Worm (Caenorhabditis elegans) whole organism, L2 larva: ENCODE results near the gene btbd-10.

Experiments used
- F13H6.1 ChIP-seq: sonication (generic microtip); optimal IDR thresholded peaks from 2 replicates; lab custom pipeline; 2016; ENCODE audit warnings: missing genetic modification characterization, missing compliant biosample characterization
- Y55F3AM.14 ChIP-seq: fragments of 200-800 bp; sonication (Bioruptor generic); optimal IDR thresholded peaks from 2 replicates; lab custom pipeline; 2018; ENCODE audit warnings: mild to moderate bottlenecking, missing genetic modification characterization, missing compliant biosample characterization
- ZK546.5 ChIP-seq: sonication (generic microtip); optimal IDR thresholded peaks from 2 replicates; lab custom pipeline; 2017; ENCODE audit warnings: missing biosample characterization, missing genetic modification characterization
- aly-2 ChIP-seq: fragments of 150-350 bp; optimal IDR thresholded peaks from 2 replicates; lab custom pipeline; 2014; ENCODE audit warnings: missing biosample characterization, missing genetic modification characterization
- ama-1 ChIP-seq: fragments of 150-350 bp; optimal IDR thresholded peaks from 2 replicates; lab custom pipeline; 2018; ENCODE audit warnings: inconsistent platforms
- blmp-1 ChIP-seq: sonication (generic microtip); optimal IDR thresholded peaks from 2 replicates; lab custom pipeline; 2017; ENCODE audit warnings: missing genetic modification characterization, mild to moderate bottlenecking, missing compliant biosample characterization, antibody characterized with exemption, moderate library complexity; ENCODE audit not compliant: insufficient read depth
- ceh-16 ChIP-seq: fragments of 150-350 bp; optimal IDR thresholded peaks from 2 replicates; lab custom pipeline; 2014; ENCODE audit warnings: missing biosample characterization, missing genetic modification characterization
- ceh-82 ChIP-seq: fragments of 150-350 bp; optimal IDR thresholded peaks from 2 replicates; lab custom pipeline; 2014; ENCODE audit warnings: missing biosample characterization, missing genetic modification characterization
- crh-2 ChIP-seq: sonication (generic microtip); optimal IDR thresholded peaks from 2 replicates; lab custom pipeline; 2017; ENCODE audit warnings: missing biosample characterization, missing genetic modification characterization
- dmd-4 ChIP-seq: sonication (generic microtip); optimal IDR thresholded peaks from 2 replicates; lab custom pipeline; 2017; ENCODE audit warnings: missing biosample characterization, missing genetic modification characterization
- egl-27 ChIP-seq: sonication (generic microtip); optimal IDR thresholded peaks from 3 replicates; lab custom pipeline; 2017; ENCODE audit warnings: missing biosample characterization, missing genetic modification reagents, missing genetic modification characterization
- elt-3 ChIP-seq: sonication (generic microtip); optimal IDR thresholded peaks from 2 replicates; lab custom pipeline; 2017; ENCODE audit warnings: missing biosample characterization, missing genetic modification characterization
- fos-1 ChIP-seq: fragments of 150-350 bp; optimal IDR thresholded peaks from 2 replicates; lab custom pipeline; 2014; ENCODE audit warnings: missing biosample characterization, missing genetic modification characterization
- gmeb-1 ChIP-seq: fragments of 150-350 bp; optimal IDR thresholded peaks from 2 replicates; lab custom pipeline; 2014; ENCODE audit warnings: missing biosample characterization, missing genetic modification characterization
- lin-11 ChIP-seq: fragments of 150-350 bp; sonication (generic microtip); optimal IDR thresholded peaks from 2 replicates; lab custom pipeline; 2014; ENCODE audit warnings: missing biosample characterization, missing genetic modification characterization, inconsistent platforms, mixed read lengths
- lin-39 ChIP-seq: fragments of 150-350 bp; optimal IDR thresholded peaks from 2 replicates; lab custom pipeline; 2014; ENCODE audit warnings: missing biosample characterization, missing genetic modification reagents, missing genetic modification characterization
- lsy-2 ChIP-seq, 2 experiments: fragments of 150-350 bp in 1 of 2; sonication (generic microtip) in 1 of 2; optimal IDR thresholded peaks; 2 replicates each; lab custom pipeline; 2014 to 2017; ENCODE audit warnings: missing biosample characterization in 2 of 2, missing genetic modification characterization in 2 of 2
- mab-5 ChIP-seq: fragments of 150-350 bp; optimal IDR thresholded peaks from 2 replicates; lab custom pipeline; 2014; ENCODE audit warnings: missing biosample characterization, missing genetic modification characterization
- mbf-1 ChIP-seq: sonication (generic microtip); optimal IDR thresholded peaks from 2 replicates; lab custom pipeline; 2017; ENCODE audit warnings: missing biosample characterization, missing genetic modification characterization
- mdl-1 ChIP-seq, 2 experiments: fragments of 150-350 bp in 1 of 2; sonication (generic microtip) in 1 of 2; optimal IDR thresholded peaks; 2 replicates each; lab custom pipeline; 2017; ENCODE audit warnings: missing biosample characterization in 2 of 2, missing genetic modification characterization in 2 of 2
- nhr-10 ChIP-seq: sonication (generic microtip); optimal IDR thresholded peaks from 2 replicates; lab custom pipeline; 2017; ENCODE audit warnings: missing biosample characterization, missing genetic modification characterization
- nhr-12 ChIP-seq: fragments of 150-350 bp; optimal IDR thresholded peaks from 2 replicates; lab custom pipeline; 2014; ENCODE audit warnings: missing biosample characterization, missing genetic modification characterization
- nhr-23 ChIP-seq: fragments of 150-350 bp; optimal IDR thresholded peaks from 2 replicates; lab custom pipeline; 2014; ENCODE audit warnings: missing biosample characterization, missing genetic modification reagents, missing genetic modification characterization
- nhr-237 ChIP-seq: fragments of 150-350 bp; optimal IDR thresholded peaks from 2 replicates; lab custom pipeline; 2014; ENCODE audit warnings: missing biosample characterization, missing genetic modification characterization
- nhr-25 ChIP-seq: fragments of 150-350 bp; sonication (generic microtip); optimal IDR thresholded peaks from 3 replicates; lab custom pipeline; 2014; ENCODE audit warnings: missing biosample characterization, missing genetic modification characterization
- nhr-6 ChIP-seq: fragments of 150-350 bp; optimal IDR thresholded peaks from 2 replicates; lab custom pipeline; 2014; ENCODE audit warnings: missing biosample characterization, missing genetic modification characterization
- nhr-77 ChIP-seq: fragments of 150-350 bp; optimal IDR thresholded peaks from 2 replicates; lab custom pipeline; 2014; ENCODE audit warnings: missing biosample characterization, missing genetic modification characterization
- peb-1 ChIP-seq: fragments of 150-350 bp; optimal IDR thresholded peaks from 2 replicates; lab custom pipeline; 2014; ENCODE audit warnings: missing biosample characterization, missing genetic modification characterization
- sem-4 ChIP-seq: fragments of 150-350 bp; optimal IDR thresholded peaks from 2 replicates; lab custom pipeline; 2014; ENCODE audit warnings: missing biosample characterization, missing genetic modification reagents, missing genetic modification characterization
- sma-3 ChIP-seq: sonication (generic microtip); optimal IDR thresholded peaks from 2 replicates; lab custom pipeline; 2016; ENCODE audit warnings: missing genetic modification reagents, missing genetic modification characterization, missing compliant biosample characterization
- sma-9 ChIP-seq, 2 experiments: fragments of 150-350 bp in 1 of 2; sonication (generic microtip) in 1 of 2; optimal IDR thresholded peaks; 2 replicates each; lab custom pipeline; 2014 to 2016; ENCODE audit warnings: missing genetic modification characterization in 2 of 2, mild to moderate bottlenecking in 1 of 2, missing biosample characterization in 1 of 2, missing compliant biosample characterization in 1 of 2, missing genetic modification reagents in 1 of 2, moderate library complexity in 1 of 2
- unc-62 ChIP-seq: fragments of 150-350 bp; optimal IDR thresholded peaks from 2 replicates; lab custom pipeline; 2014; ENCODE audit warnings: missing biosample characterization, missing genetic modification reagents, missing genetic modification characterization
- zag-1 ChIP-seq: fragments of 150-350 bp; optimal IDR thresholded peaks from 2 replicates; lab custom pipeline; 2014; ENCODE audit warnings: missing biosample characterization, missing genetic modification characterization
- ztf-11 ChIP-seq: sonication (generic microtip); optimal IDR thresholded peaks from 2 replicates; lab custom pipeline; 2017; ENCODE audit warnings: missing biosample characterization, missing genetic modification characterization

The btbd-10 gene

ce11 chrII:4866045-4866444, 38.8 kb upstream of the btbd-10 start (continued):
- TF ChIP-seq nhr-77 (tag; lab: Kevin White, UChicago) (no peak), ama-1 (lab: Kevin White, UChicago) (peak; percentile 81), sma-9 (GFP tag; optimal IDR thresholded peaks at IDR 0.05; lab: Kevin White, UChicago) (no peak), sma-9 (tag; optimal IDR thresholded peaks at IDR 0.05; lab: Kevin White, UChicago) (no peak)

- TF ChIP-seq sem-4 (tag; lab: Kevin White, UChicago) (no peak), dmd-4 (no peak), blmp-1 (no peak), gmeb-1 (tag; lab: Kevin White, UChicago) (no peak), sma-3 (GFP tag; lab: Kevin White, UChicago) (no peak), egl-27 (tag; lab: Kevin White, UChicago) (no peak), fos-1 (tag; lab: Kevin White, UChicago) (no peak), ceh-16 (no peak), ceh-82 (no peak), lin-39 (tag; lab: Kevin White, UChicago) (no peak), elt-3 (no peak), F13H6.1 (tag; lab: Kevin White, UChicago) (no peak), ztf-11 (no peak), Y55F3AM.14 (GFP tag; lab: Kevin White, UChicago) (no peak), lsy-2 (tag; optimal IDR thresholded peaks at IDR 0.05; lab: Kevin White, UChicago) (no peak), nhr-10 (tag; lab: Kevin White, UChicago) (no peak), unc-62 (no peak)
These were observed 37.3 kb upstream of the btbd-10 start, which contains the start of gene col-17 for ce11 chrII:4867476-4867875. TSS of gene col-17 (minus strand) at chrII:4867576.

- no peak for TF ChIP-seq lin-11 (tag; lab: Kevin White, UChicago)
- no peak for TF ChIP-seq mab-5
- TF ChIP-seq nhr-77 (tag; lab: Kevin White, UChicago): no peak
- TF ChIP-seq crh-2 (tag; lab: Kevin White, UChicago): no peak
- TF ChIP-seq nhr-237 (tag; lab: Kevin White, UChicago): no peak
- TF ChIP-seq mbf-1 (tag; lab: Kevin White, UChicago): no peak
- TF ChIP-seq ZK546.5 (tag; lab: Kevin White, UChicago): no peak
- TF ChIP-seq nhr-23 (tag; lab: Kevin White, UChicago): no peak
- no peak for TF ChIP-seq nhr-6 (tag; lab: Kevin White, UChicago)
- no peak for TF ChIP-seq nhr-25 (tag; lab: Kevin White, UChicago)
- no peak for TF ChIP-seq aly-2 (tag; lab: Kevin White, UChicago)
- TF ChIP-seq mdl-1 (tag; optimal IDR thresholded peaks at IDR 0.05; lab: Kevin White, UChicago): no peak
These were observed 34.9 kb upstream of the btbd-10 start for ce11 chrII:4869793-4870343.

- TF ChIP-seq zag-1 (tag; lab: Kevin White, UChicago) (no peak), elt-3 (no peak), nhr-12 (tag; lab: Kevin White, UChicago) (no peak), egl-27 (tag; lab: Kevin White, UChicago) (no peak), ceh-16 (no peak), mdl-1 (tag; optimal IDR thresholded peaks at IDR 0.05; lab: Kevin White, UChicago) (no peak)
These were observed 34.1 kb upstream of the btbd-10 start, which contains the start of gene col-20 for ce11 chrII:4870691-4871090. TSS of gene col-20 (minus strand) at chrII:4870791.

- TF ChIP-seq aly-2 (tag; lab: Kevin White, UChicago) (no peak), blmp-1 (peak; percentile 53), peb-1 (tag; lab: Kevin White, UChicago) (no peak)
These were observed 33.0 kb upstream of the btbd-10 start for ce11 chrII:4871834-4872233.
